Fruit fly (Drosophila melanogaster) whole organism, embryonic: Measurements from ENCODE around the gene Bdp1.
A peak's percentile ranks its signal among the peaks of the same experiment; 100 is the strongest.

Experiments
- Ada2b ChIP-seq: fragments of 200-800 bp; sonication (Bioruptor generic); IDR thresholded peaks from 2 replicates; pipeline ENCODE4 v1.3.6; 2022; ENCODE audit warnings: missing biosample characterization, missing genetic modification characterization
- Aef1 ChIP-seq: fragments of 200-800 bp; sonication (Bioruptor generic); IDR thresholded peaks from 3 replicates; pipeline ENCODE4 v1.3.6; 2022; ENCODE audit warnings: missing biosample characterization, missing genetic modification characterization
- Bdp1 ChIP-seq: fragments of 200-800 bp; sonication (Bioruptor generic); optimal IDR thresholded peaks from 3 replicates; lab custom pipeline; 2016; ENCODE audit warnings: missing biosample characterization, missing genetic modification characterization
- CG10147 ChIP-seq: fragments of 200-800 bp; sonication (Bioruptor generic); optimal IDR thresholded peaks from 2 replicates; lab custom pipeline; 2019; ENCODE audit warnings: missing biosample characterization, mild to moderate bottlenecking, missing genetic modification characterization, moderate library complexity
- CG10209 ChIP-seq: fragments of 200-800 bp; sonication (Bioruptor generic); optimal IDR thresholded peaks from 3 replicates; lab custom pipeline; 2017; ENCODE audit warnings: missing biosample characterization, mild to moderate bottlenecking, missing genetic modification characterization, missing genetic modification reagents
- CG10431 ChIP-seq: fragments of 200-800 bp; sonication (Bioruptor generic); optimal IDR thresholded peaks from 3 replicates; lab custom pipeline; 2018; ENCODE audit warnings: missing biosample characterization, mild to moderate bottlenecking, missing genetic modification characterization
- CG12659 ChIP-seq: fragments of 200-800 bp; sonication (Bioruptor generic); optimal IDR thresholded peaks from 3 replicates; lab custom pipeline; 2017; ENCODE audit warnings: mild to moderate bottlenecking, missing biosample characterization, missing genetic modification reagents, missing genetic modification characterization
- CG12942 ChIP-seq: fragments of 200-800 bp; sonication (Bioruptor generic); optimal IDR thresholded peaks from 3 replicates; lab custom pipeline; 2016; ENCODE audit warnings: missing biosample characterization, missing genetic modification characterization
- CG14014 ChIP-seq: fragments of 200-800 bp; sonication (Bioruptor generic); IDR thresholded peaks from 2 replicates; pipeline ENCODE4 v1.3.6; 2022; ENCODE audit warnings: missing biosample characterization, missing genetic modification characterization
- CG15269 ChIP-seq: fragments of 200-800 bp; sonication (Bioruptor generic); optimal IDR thresholded peaks from 2 replicates; lab custom pipeline; 2018; ENCODE audit warnings: missing biosample characterization, mild to moderate bottlenecking, missing genetic modification characterization, moderate library complexity
- CG15601 ChIP-seq: fragments of 200-800 bp; sonication (Bioruptor generic); optimal IDR thresholded peaks from 3 replicates; lab custom pipeline; 2019; ENCODE audit warnings: missing biosample characterization, mild to moderate bottlenecking, missing genetic modification characterization, moderate library complexity
- CG1647 ChIP-seq: fragments of 200-800 bp; sonication (Bioruptor generic); optimal IDR thresholded peaks from 3 replicates; lab custom pipeline; 2016; ENCODE audit warnings: missing biosample characterization, missing genetic modification characterization
- CG17385 ChIP-seq: fragments of 200-800 bp; sonication (Bioruptor generic); optimal IDR thresholded peaks from 3 replicates; lab custom pipeline; 2018; ENCODE audit warnings: missing biosample characterization, mild to moderate bottlenecking, missing genetic modification characterization
- CG17568 ChIP-seq: fragments of 200-800 bp; sonication (Bioruptor generic); optimal IDR thresholded peaks from 2 replicates; lab custom pipeline; 2018; ENCODE audit warnings: missing biosample characterization, mild to moderate bottlenecking, missing genetic modification characterization, moderate library complexity
- CG32532 ChIP-seq: fragments of 200-800 bp; sonication (Bioruptor generic); IDR thresholded peaks from 2 replicates; pipeline ENCODE4 v1.3.6; 2022; ENCODE audit warnings: missing biosample characterization, missing genetic modification characterization
- CG33557 ChIP-seq: fragments of 200-800 bp; sonication (Bioruptor generic); optimal IDR thresholded peaks from 2 replicates; lab custom pipeline; 2019; ENCODE audit warnings: missing biosample characterization, mild to moderate bottlenecking, missing genetic modification characterization, moderate library complexity
- CG3847 ChIP-seq: fragments of 200-800 bp; sonication (Bioruptor generic); IDR thresholded peaks from 2 replicates; pipeline ENCODE4 v1.3.6; 2022; ENCODE audit warnings: missing biosample characterization, missing genetic modification characterization
- CG3995 ChIP-seq: fragments of 200-800 bp; sonication (Bioruptor generic); optimal IDR thresholded peaks from 3 replicates; lab custom pipeline; 2016; ENCODE audit warnings: missing biosample characterization, missing genetic modification characterization
- CG42726 ChIP-seq: fragments of 200-800 bp; sonication (Bioruptor generic); IDR thresholded peaks from 2 replicates; pipeline ENCODE4 v1.3.6; 2022; ENCODE audit warnings: missing biosample characterization, missing genetic modification characterization; ENCODE audit not compliant: partially characterized antibody
- CG4617 ChIP-seq: fragments of 200-800 bp; sonication (Bioruptor generic); optimal IDR thresholded peaks from 3 replicates; lab custom pipeline; 2016; ENCODE audit warnings: missing biosample characterization, missing genetic modification characterization, borderline replicate concordance
- CG7963 ChIP-seq: fragments of 200-800 bp; sonication (Bioruptor generic); IDR thresholded peaks from 3 replicates; pipeline ENCODE4 v1.3.6; 2022; ENCODE audit warnings: missing biosample characterization, missing genetic modification characterization; ENCODE audit not compliant: partially characterized antibody
- CG8290 ChIP-seq, 3 experiments: fragments of 200-800 bp; sonication (Bioruptor generic); optimal IDR thresholded peaks; 2 replicates each; lab custom pipeline; 2016 to 2019; ENCODE audit warnings: missing biosample characterization in 3 of 3, missing genetic modification characterization in 3 of 3, mild to moderate bottlenecking in 2 of 3, moderate library complexity in 1 of 3
- CG9932 ChIP-seq: fragments of 200-800 bp; sonication (Bioruptor generic); IDR thresholded peaks from 2 replicates; pipeline ENCODE4 v1.3.6; 2022; ENCODE audit warnings: missing biosample characterization, missing genetic modification characterization
- CTCF ChIP-seq: fragments of 200-800 bp; sonication (Bioruptor generic); optimal IDR thresholded peaks from 2 replicates; lab custom pipeline; 2017; ENCODE audit warnings: missing biosample characterization, mild to moderate bottlenecking, missing genetic modification characterization, moderate library complexity
- CoRest ChIP-seq: fragments of 200-800 bp; sonication (Bioruptor generic); optimal IDR thresholded peaks from 3 replicates; lab custom pipeline; 2018; ENCODE audit warnings: missing biosample characterization, mild to moderate bottlenecking, missing genetic modification characterization, moderate library complexity
- Dek ChIP-seq: fragments of 200-800 bp; sonication (Bioruptor generic); optimal IDR thresholded peaks from 3 replicates; lab custom pipeline; 2019; ENCODE audit warnings: missing biosample characterization, mild to moderate bottlenecking, missing genetic modification characterization, moderate library complexity
- Gug ChIP-seq: fragments of 200-800 bp; sonication (Bioruptor generic); IDR thresholded peaks from 4 replicates; pipeline ENCODE4 v1.3.6; 2022; ENCODE audit warnings: missing biosample characterization, missing genetic modification characterization
- Lhr ChIP-seq: fragments of 200-800 bp; sonication (Bioruptor generic); optimal IDR thresholded peaks from 3 replicates; lab custom pipeline; 2017; ENCODE audit warnings: mild to moderate bottlenecking, missing biosample characterization, missing genetic modification reagents, missing genetic modification characterization
- Oli ChIP-seq: fragments of 200-800 bp; sonication (Bioruptor generic); optimal IDR thresholded peaks from 2 replicates; lab custom pipeline; 2018; ENCODE audit warnings: missing biosample characterization, mild to moderate bottlenecking, missing genetic modification characterization, moderate library complexity
- Opbp ChIP-seq: fragments of 200-800 bp; sonication (Bioruptor generic); IDR thresholded peaks from 3 replicates; pipeline ENCODE4 v1.3.6; 2022; ENCODE audit warnings: missing biosample characterization, missing genetic modification characterization; ENCODE audit not compliant: partially characterized antibody
- Pdp1 ChIP-seq, 2 experiments: fragments of 200-800 bp; sonication (Bioruptor generic); optimal IDR thresholded peaks; 3 replicates each; lab custom pipeline; 2016; ENCODE audit warnings: missing biosample characterization in 2 of 2, missing genetic modification characterization in 2 of 2, mild to moderate bottlenecking in 1 of 2, moderate library complexity in 1 of 2
- Xbp1 ChIP-seq: fragments of 200-800 bp; sonication (Bioruptor generic); optimal IDR thresholded peaks from 3 replicates; lab custom pipeline; 2016; ENCODE audit warnings: missing biosample characterization, mild to moderate bottlenecking, missing genetic modification characterization
- az2 ChIP-seq: fragments of 200-800 bp; sonication (Bioruptor generic); optimal IDR thresholded peaks from 3 replicates; lab custom pipeline; 2016; ENCODE audit warnings: missing biosample characterization, missing genetic modification characterization
- cato ChIP-seq: fragments of 200-800 bp; sonication (Bioruptor generic); optimal IDR thresholded peaks from 2 replicates; lab custom pipeline; 2016; ENCODE audit warnings: missing biosample characterization, missing genetic modification characterization, borderline replicate concordance
- ci ChIP-seq: fragments of 200-800 bp; sonication (Bioruptor generic); IDR thresholded peaks from 3 replicates; pipeline ENCODE4 v1.3.6; 2022; ENCODE audit warnings: missing biosample characterization, missing genetic modification characterization
- dmrt11E ChIP-seq: fragments of 200-800 bp; sonication (Bioruptor generic); optimal IDR thresholded peaks from 3 replicates; lab custom pipeline; 2018; ENCODE audit warnings: missing biosample characterization, mild to moderate bottlenecking, missing genetic modification characterization, moderate library complexity
- ewg ChIP-seq: fragments of 200-800 bp; sonication (Bioruptor generic); optimal IDR thresholded peaks from 3 replicates; lab custom pipeline; 2017; ENCODE audit warnings: mild to moderate bottlenecking, missing biosample characterization, missing genetic modification reagents, missing genetic modification characterization
- ftz-f1 ChIP-seq: fragments of 200-800 bp; sonication (Bioruptor generic); optimal IDR thresholded peaks from 2 replicates; lab custom pipeline; 2016; ENCODE audit warnings: missing biosample characterization, missing genetic modification characterization
- fu2 ChIP-seq: fragments of 200-800 bp; sonication (Bioruptor generic); optimal IDR thresholded peaks from 2 replicates; lab custom pipeline; 2016; ENCODE audit warnings: missing biosample characterization, missing genetic modification characterization
- gem ChIP-seq: fragments of 200-800 bp; sonication (Bioruptor generic); optimal IDR thresholded peaks from 2 replicates; lab custom pipeline; 2019; ENCODE audit warnings: missing biosample characterization, mild to moderate bottlenecking, missing genetic modification characterization, moderate library complexity
- gfzf ChIP-seq: fragments of 200-800 bp; sonication (Bioruptor generic); optimal IDR thresholded peaks from 2 replicates; lab custom pipeline; 2016; ENCODE audit warnings: missing biosample characterization, mild to moderate bottlenecking, missing genetic modification characterization, moderate library complexity
- hkb ChIP-seq, 2 experiments: fragments of 200-800 bp in 1 of 2; fragments of >200 bp in 1 of 2; sonication (Bioruptor generic) in 1 of 2; IDR thresholded peaks in 1 of 2; optimal IDR thresholded peaks in 1 of 2; 2 replicates each; pipeline versions ENCODE4 v1.3.6 to Lab custom; 2017 to 2022; ENCODE audit warnings: missing biosample characterization in 1 of 2, missing genetic modification characterization in 1 of 2
- lilli ChIP-seq: fragments of 200-800 bp; sonication (Bioruptor generic); optimal IDR thresholded peaks from 3 replicates; lab custom pipeline; 2016; ENCODE audit warnings: missing biosample characterization, missing genetic modification characterization
- onecut ChIP-seq: fragments of 200-800 bp; sonication (Bioruptor generic); IDR thresholded peaks from 2 replicates; pipeline ENCODE4 v1.3.6; 2022; ENCODE audit warnings: missing biosample characterization, missing genetic modification characterization
- row ChIP-seq: fragments of 200-800 bp; sonication (Bioruptor generic); IDR thresholded peaks from 3 replicates; pipeline ENCODE4 v1.3.6; 2022; ENCODE audit warnings: missing biosample characterization, missing genetic modification characterization
- slbo ChIP-seq: fragments of 200-800 bp; sonication (Bioruptor generic); IDR thresholded peaks from 2 replicates; pipeline ENCODE4 v1.3.6; 2022; ENCODE audit warnings: missing biosample characterization, missing genetic modification characterization
- slp2 ChIP-seq: fragments of 200-800 bp; sonication (Bioruptor generic); optimal IDR thresholded peaks from 2 replicates; lab custom pipeline; 2016; ENCODE audit warnings: missing biosample characterization, missing genetic modification characterization
- tin ChIP-seq: fragments of 200-800 bp; sonication (Bioruptor generic); optimal IDR thresholded peaks from 3 replicates; lab custom pipeline; 2016; ENCODE audit warnings: missing biosample characterization, missing genetic modification characterization
- twi ChIP-seq: fragments of 200-800 bp; optimal IDR thresholded peaks from 2 replicates; lab custom pipeline; 2019; ENCODE audit warnings: missing biosample characterization, mild to moderate bottlenecking, missing genetic modification characterization, moderate library complexity

The Bdp1 gene

dm6 chr2L:13370762-13371161 lies 2.9 kb downstream of the Bdp1 start, which contains the start of gene ND-B22 (continued):
- TF ChIP-seq ci (GFP tag; lab: Robert Waterston, UW): peak; percentile 66
- TF ChIP-seq slbo (GFP tag; lab: Robert Waterston, UW): peak; percentile 69
- TF ChIP-seq CG15601 (tag; lab: Kevin White, UChicago): peak; percentile 52
- peak; percentile 46 for TF ChIP-seq tin (GFP tag; lab: Kevin White, UChicago)
- peak; percentile 55 for TF ChIP-seq Xbp1 (GFP tag; lab: Kevin White, UChicago)
- TF ChIP-seq row: peak; percentile 31; the same call in 1 of the 3 replicates
- TF ChIP-seq twi (tag; lab: Kevin White, UChicago): peak; percentile 12
- TF ChIP-seq CG3847: peak; percentile 83
- TF ChIP-seq CG10147: peak; percentile 17
- TF ChIP-seq CTCF: peak; percentile 8
- TF ChIP-seq CG17568 (GFP tag; lab: Kevin White, UChicago): no peak
- peak; percentile 34 for TF ChIP-seq Dek (tag; lab: Kevin White, UChicago)
- peak; percentile 67 for TF ChIP-seq lilli (GFP tag; lab: Kevin White, UChicago)
- peak; percentile 70 for TF ChIP-seq CG9932 (GFP tag; lab: Robert Waterston, UW)
- TF ChIP-seq CG12942 (GFP tag; lab: Kevin White, UChicago): peak; percentile 24
- TF ChIP-seq dmrt11E (tag; lab: Kevin White, UChicago): peak; percentile 10
- TF ChIP-seq CG12659 (GFP tag; lab: Kevin White, UChicago): peak; percentile 76
- peak; percentile 6 for TF ChIP-seq CoRest (tag; lab: Kevin White, UChicago)
- no peak for TF ChIP-seq onecut
- peak; percentile 25 for TF ChIP-seq fu2
- peak; percentile 21; the same call in 1 of the 2 replicates for TF ChIP-seq CG14014 (GFP tag; lab: Robert Waterston, UW)
- peak; percentile 55; the same call in 2 of the 3 replicates for TF ChIP-seq Opbp (GFP tag; lab: Robert Waterston, UW)
- peak; percentile 32 for TF ChIP-seq CG3995 (GFP tag; lab: Kevin White, UChicago)
- TF ChIP-seq CG1647 (GFP tag; lab: Kevin White, UChicago): peak; percentile 54
- peak; percentile 64 for TF ChIP-seq Aef1 (GFP tag; lab: Robert Waterston, UW)
- no peak for TF ChIP-seq CG8290 (GFP tag; optimal IDR thresholded peaks at IDR 0.05; lab: Kevin White, UChicago)
- TF ChIP-seq CG8290 (tag; optimal IDR thresholded peaks at IDR 0.05; lab: Kevin White, UChicago): peak in 1 of 2 experiments; percentile 49
- no peak for TF ChIP-seq CG42726 (GFP tag; lab: Robert Waterston, UW)
- TF ChIP-seq Ada2b (GFP tag; lab: Robert Waterston, UW): no peak
- peak; percentile 49 for TF ChIP-seq CG17385 (GFP tag; lab: Kevin White, UChicago)
- TF ChIP-seq hkb (optimal IDR thresholded peaks at IDR 0.05; lab: Kevin White, UChicago): no peak
- TF ChIP-seq hkb (GFP tag; IDR thresholded peaks at IDR 0.05; lab: Robert Waterston, UW): peak; percentile 34; the same call in 1 of the 2 replicates
- TF ChIP-seq CG7963: peak; percentile 16; the same call in 1 of the 3 replicates
- TF ChIP-seq Pdp1 (GFP tag; optimal IDR thresholded peaks at IDR 0.05; lab: Kevin White, UChicago): peak; percentile 27 to 97
- TF ChIP-seq CG4617: peak; percentile 87
- TF ChIP-seq Gug (GFP tag; lab: Robert Waterston, UW): no peak; the same call in 3 of the 4 replicates
- peak; percentile 30 for TF ChIP-seq CG15269 (tag; lab: Kevin White, UChicago)
- no peak for TF ChIP-seq cato (GFP tag; lab: Kevin White, UChicago)
- TF ChIP-seq Oli (tag; lab: Kevin White, UChicago): no peak
- no peak for TF ChIP-seq CG33557 (GFP tag; lab: Kevin White, UChicago)
- peak; percentile 7 for TF ChIP-seq CG10431 (GFP tag; lab: Kevin White, UChicago)
- peak; percentile 43 for TF ChIP-seq gem (tag; lab: Kevin White, UChicago)
- peak; percentile 24 for TF ChIP-seq az2 (GFP tag; lab: Kevin White, UChicago)
- TF ChIP-seq ftz-f1 (GFP tag; lab: Kevin White, UChicago): no peak
- no peak for TF ChIP-seq gfzf (GFP tag; lab: Kevin White, UChicago)
- TF ChIP-seq CG10209 (GFP tag; lab: Kevin White, UChicago): peak; percentile 33
- no peak for TF ChIP-seq slp2
- peak; percentile 52 for TF ChIP-seq ewg
- peak; percentile 34 for TF ChIP-seq Lhr (GFP tag; lab: Kevin White, UChicago)
- peak; percentile 57 for TF ChIP-seq CG32532 (GFP tag; lab: Robert Waterston, UW)
- peak; percentile 66 for TF ChIP-seq Bdp1 (GFP tag; lab: Kevin White, UChicago)
